Worm (Caenorhabditis elegans) whole organism, L3 larva: ENCODE data around the gene nhr-188.
A peak's percentile ranks its signal among the peaks of the same experiment; 100 is the strongest.

Source experiments
- R02D3.7 ChIP-seq: fragments of 150-350 bp; optimal IDR thresholded peaks from 2 replicates; lab custom pipeline; 2014; ENCODE audit warnings: missing biosample characterization, missing genetic modification characterization
- aly-2 ChIP-seq: fragments of 150-350 bp; optimal IDR thresholded peaks from 2 replicates; lab custom pipeline; 2014; ENCODE audit warnings: missing biosample characterization, missing genetic modification characterization
- ama-1 ChIP-seq: fragments of 150-350 bp; optimal IDR thresholded peaks from 2 replicates; lab custom pipeline; 2018
- ceh-82 ChIP-seq: fragments of 150-350 bp; optimal IDR thresholded peaks from 2 replicates; lab custom pipeline; 2014; ENCODE audit warnings: missing biosample characterization, missing genetic modification characterization
- fkh-10 ChIP-seq: sonication (generic microtip); optimal IDR thresholded peaks from 2 replicates; lab custom pipeline; 2017; ENCODE audit warnings: missing biosample characterization, missing genetic modification reagents, missing genetic modification characterization
- lsy-12 ChIP-seq: sonication (generic microtip); optimal IDR thresholded peaks from 2 replicates; lab custom pipeline; 2016; ENCODE audit warnings: mild to moderate bottlenecking, missing genetic modification characterization, missing compliant biosample characterization
- mdl-1 ChIP-seq: fragments of 150-350 bp; optimal IDR thresholded peaks from 2 replicates; lab custom pipeline; 2014; ENCODE audit warnings: missing biosample characterization, missing genetic modification characterization
- nfya-1 ChIP-seq: sonication (generic microtip); optimal IDR thresholded peaks from 2 replicates; lab custom pipeline; 2017; ENCODE audit warnings: missing genetic modification characterization, mild to moderate bottlenecking, missing compliant biosample characterization, antibody characterized with exemption, moderate library complexity; ENCODE audit not compliant: insufficient read depth
- nhr-28 ChIP-seq: fragments of 150-350 bp; optimal IDR thresholded peaks from 2 replicates; lab custom pipeline; 2014; ENCODE audit warnings: missing biosample characterization, missing genetic modification characterization
- nhr-77 ChIP-seq: fragments of 150-350 bp; optimal IDR thresholded peaks from 2 replicates; lab custom pipeline; 2014; ENCODE audit warnings: missing biosample characterization, missing genetic modification characterization
- tbx-2 ChIP-seq: sonication (generic microtip); optimal IDR thresholded peaks from 2 replicates; lab custom pipeline; 2016; ENCODE audit warnings: mild to moderate bottlenecking, missing genetic modification characterization, missing compliant biosample characterization
- unc-39 ChIP-seq: sonication (generic microtip); optimal IDR thresholded peaks from 4 replicates; lab custom pipeline; 2017; ENCODE audit warnings: missing biosample characterization, missing genetic modification characterization
- ztf-11 ChIP-seq: fragments of 150-350 bp; optimal IDR thresholded peaks from 2 replicates; lab custom pipeline; 2014; ENCODE audit warnings: missing biosample characterization, missing genetic modification characterization

ce11 chrV:3814938-3815337 lies 42.7 kb downstream of the nhr-188 start, which contains the start of gene H10D18.1:
- TF ChIP-seq fkh-10 (GFP tag; lab: Kevin White, UChicago): no peak
- TF ChIP-seq tbx-2 (tag; lab: Kevin White, UChicago): no peak
- TF ChIP-seq nhr-77 (tag; lab: Kevin White, UChicago): no peak
- no peak for TF ChIP-seq nhr-28 (tag; lab: Kevin White, UChicago)
- TF ChIP-seq ama-1: no peak
- TF ChIP-seq unc-39 (tag; lab: Kevin White, UChicago): no peak
- no peak for TF ChIP-seq R02D3.7 (tag; lab: Kevin White, UChicago)
- TF ChIP-seq aly-2 (tag; lab: Kevin White, UChicago): no peak
- no peak for TF ChIP-seq ztf-11 (tag; lab: Kevin White, UChicago)
- no peak for TF ChIP-seq lsy-12 (tag; lab: Kevin White, UChicago)
- no peak for TF ChIP-seq ceh-82
- no peak for TF ChIP-seq mdl-1
- peak; percentile 33 for TF ChIP-seq nfya-1 (tag; lab: Kevin White, UChicago)
